Fruit fly (Drosophila melanogaster): Measurements from ENCODE around the gene CG34132.

DNA sequence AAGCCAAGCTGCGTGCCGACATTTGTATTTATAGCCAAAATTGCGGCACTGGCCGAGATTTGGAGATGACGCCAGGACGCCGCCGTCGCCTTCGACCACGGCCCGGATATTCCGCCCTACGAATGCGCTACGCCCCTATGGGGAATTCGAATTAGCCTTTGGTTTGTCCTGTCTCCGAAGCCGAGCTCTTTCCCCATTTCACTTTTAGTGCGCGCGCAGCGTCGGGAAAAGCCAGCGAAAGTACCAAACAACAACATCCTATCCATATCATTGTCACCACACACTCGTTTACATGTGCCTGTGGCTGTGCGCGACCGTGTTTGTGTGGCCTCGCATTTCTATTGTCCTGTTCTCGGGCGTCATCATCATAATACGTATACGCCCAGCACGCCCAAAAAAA, 14.0 kb upstream of the CG34132 start, which contains the start of gene Proc:
- TF ChIP-seq Dll (optimal IDR thresholded peaks at IDR 0.05) (no peak), usp (GFP tag; optimal IDR thresholded peaks at IDR 0.05) (no peak)
